Fruit fly (Drosophila melanogaster) Kc167 (cell line): ENCODE measurements around the gene Dhfr.

Experiments
- Sin3A ChIP-seq: fragments of >200 bp; optimal IDR thresholded peaks from 2 replicates; lab custom pipeline; 2018; ENCODE audit warnings: missing external identifiers
- insv ChIP-seq: fragments of >200 bp; optimal IDR thresholded peaks from 3 replicates; lab custom pipeline; 2018; ENCODE audit warnings: missing external identifiers
- psq ChIP-seq: fragments of >200 bp; optimal IDR thresholded peaks from 2 replicates; lab custom pipeline; 2017; ENCODE audit warnings: missing external identifiers

- no peak for TF ChIP-seq Sin3A (lab: Kevin White, UChicago)
- no peak for TF ChIP-seq insv (lab: Kevin White, UChicago)
- no peak for TF ChIP-seq psq
Observed at dm6 chr3R:16525555-16525954, 44.6 kb downstream of the Dhfr start.
